Worm (Caenorhabditis elegans) whole organism, L1 larva: ENCODE measurements around the gene Y5F2A.4.

Experiments
- isw-1 ChIP-seq: fragments of 200-800 bp; sonication (Bioruptor generic); IDR thresholded peaks from 2 replicates; pipeline ENCODE4 v1.3.6; 2022; ENCODE audit warnings: missing genetic modification characterization, missing compliant biosample characterization
- jun-1 ChIP-seq: fragments of 150-350 bp; optimal IDR thresholded peaks from 2 replicates; lab custom pipeline; 2014; ENCODE audit warnings: missing biosample characterization, missing genetic modification reagents, missing genetic modification characterization
- lsy-2 ChIP-seq, 2 experiments: fragments of 150-350 bp; optimal IDR thresholded peaks; 2 replicates each; lab custom pipeline; 2014; ENCODE audit warnings: missing biosample characterization in 2 of 2, missing genetic modification characterization in 2 of 2
- mdl-1 ChIP-seq, 2 experiments: fragments of 150-350 bp; optimal IDR thresholded peaks; 2 replicates each; lab custom pipeline; 2014 to 2017; ENCODE audit warnings: missing biosample characterization in 2 of 2, missing genetic modification characterization in 2 of 2, inconsistent platforms in 1 of 2
- nhr-11 ChIP-seq: fragments of 150-350 bp; optimal IDR thresholded peaks from 2 replicates; lab custom pipeline; 2014; ENCODE audit warnings: missing biosample characterization, missing genetic modification characterization
- nhr-77 ChIP-seq: fragments of 150-350 bp; optimal IDR thresholded peaks from 2 replicates; lab custom pipeline; 2014; ENCODE audit warnings: missing biosample characterization, missing genetic modification characterization
- pax-3 ChIP-seq: fragments of 200-800 bp; sonication (Bioruptor generic); optimal IDR thresholded peaks from 2 replicates; lab custom pipeline; 2018; ENCODE audit warnings: mild to moderate bottlenecking, missing genetic modification characterization, moderate library complexity, missing compliant biosample characterization
- pqm-1 ChIP-seq: sonication (generic microtip); optimal IDR thresholded peaks from 3 replicates; lab custom pipeline; 2017; ENCODE audit warnings: missing biosample characterization, missing genetic modification characterization
- sup-37 ChIP-seq: fragments of 200-800 bp; sonication (Bioruptor generic); optimal IDR thresholded peaks from 2 replicates; lab custom pipeline; 2018; ENCODE audit warnings: mild to moderate bottlenecking, missing genetic modification characterization, missing compliant biosample characterization
- ztf-4 ChIP-seq: fragments of 150-350 bp; optimal IDR thresholded peaks from 2 replicates; lab custom pipeline; 2014; ENCODE audit warnings: missing biosample characterization, missing genetic modification characterization

DNA sequence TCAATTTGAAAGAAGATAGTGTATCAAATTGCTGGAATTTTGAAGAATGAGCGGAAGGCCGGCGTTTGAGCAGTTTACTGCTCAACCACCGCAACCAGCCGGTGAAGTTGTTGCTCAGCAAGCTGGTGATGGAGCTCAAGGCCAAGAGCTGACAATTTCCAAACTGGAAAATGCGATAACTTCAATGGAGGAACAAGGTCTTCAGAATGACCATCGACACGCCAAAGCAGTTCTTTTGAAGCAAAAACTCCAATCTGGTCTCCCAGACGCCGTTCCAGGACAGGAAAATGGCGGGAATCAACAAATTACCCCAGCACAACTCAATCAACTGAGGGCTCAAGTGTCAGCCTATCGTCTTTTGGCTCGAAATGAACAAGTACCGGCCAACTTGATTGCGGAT, 47.6 kb upstream of the Y5F2A.4 start:
- TF ChIP-seq isw-1 (GFP tag; lab: Robert Waterston, UW): no peak
- TF ChIP-seq jun-1 (tag; lab: Kevin White, UChicago): no peak
- TF ChIP-seq sup-37 (GFP tag; lab: Kevin White, UChicago): no peak
- no peak for TF ChIP-seq pax-3 (tag; lab: Kevin White, UChicago)
- TF ChIP-seq nhr-77 (tag; lab: Kevin White, UChicago): no peak
- TF ChIP-seq mdl-1 (tag; optimal IDR thresholded peaks at IDR 0.05; lab: Kevin White, UChicago): no peak
- no peak for TF ChIP-seq nhr-11 (tag; lab: Kevin White, UChicago)
- no peak for TF ChIP-seq lsy-2 (tag; optimal IDR thresholded peaks at IDR 0.05; lab: Kevin White, UChicago)
- no peak for TF ChIP-seq ztf-4 (tag; lab: Kevin White, UChicago)
- TF ChIP-seq pqm-1 (tag; lab: Kevin White, UChicago): no peak
